Worm (Caenorhabditis elegans) whole organism, L4 larva: ENCODE results near the gene cnd-1.

Experiments
- D1046.2 ChIP-seq: fragments of 200-800 bp; sonication (Bioruptor generic); IDR thresholded peaks from 2 replicates; pipeline ENCODE4 v1.3.6; 2022; ENCODE audit warnings: missing genetic modification characterization, missing compliant biosample characterization
- F10B5.3 ChIP-seq: sonication (generic microtip); optimal IDR thresholded peaks from 2 replicates; lab custom pipeline; 2016; ENCODE audit warnings: mild to moderate bottlenecking, missing genetic modification characterization, missing compliant biosample characterization
- T26A8.4 ChIP-seq: fragments of 200-800 bp; sonication (Bioruptor generic); IDR thresholded peaks from 2 replicates; pipeline ENCODE4 v1.3.6; 2022; ENCODE audit warnings: missing genetic modification characterization, missing compliant biosample characterization
- ZK337.2 ChIP-seq: fragments of 200-800 bp; sonication (Bioruptor generic); IDR thresholded peaks from 2 replicates; pipeline ENCODE4 v1.3.6; 2022; ENCODE audit warnings: missing genetic modification reagents, missing genetic modification characterization, missing compliant biosample characterization
- ces-1 ChIP-seq: fragments of 150-350 bp; sonication (generic microtip); optimal IDR thresholded peaks from 4 replicates; lab custom pipeline; 2014; ENCODE audit warnings: missing biosample characterization, missing genetic modification reagents, missing genetic modification characterization
- daf-12 ChIP-seq: fragments of 150-350 bp; optimal IDR thresholded peaks from 2 replicates; lab custom pipeline; 2014; ENCODE audit warnings: missing biosample characterization, missing genetic modification reagents, missing genetic modification characterization
- daf-16 ChIP-seq, 3 experiments: sonication (generic microtip); optimal IDR thresholded peaks; 2 replicates each; lab custom pipeline; 2016 to 2017; ENCODE audit warnings: missing genetic modification characterization in 3 of 3, missing genetic modification reagents in 3 of 3, mild to moderate bottlenecking in 2 of 3, missing compliant biosample characterization in 2 of 3, missing biosample characterization in 1 of 3, moderate library complexity in 1 of 3
- dmd-6 ChIP-seq: fragments of 200-800 bp; sonication (Bioruptor generic); IDR thresholded peaks from 2 replicates; pipeline ENCODE4 v1.3.6; 2022; ENCODE audit warnings: missing genetic modification reagents, missing genetic modification characterization, missing compliant biosample characterization
- dmd-8 ChIP-seq: fragments of 200-800 bp; sonication (Bioruptor generic); IDR thresholded peaks from 2 replicates; pipeline ENCODE4 v1.3.6; 2022; ENCODE audit warnings: missing genetic modification characterization, missing compliant biosample characterization
- dve-1 ChIP-seq: sonication (generic microtip); optimal IDR thresholded peaks from 2 replicates; lab custom pipeline; 2017; ENCODE audit warnings: antibody characterized with exemption, mild to moderate bottlenecking, missing genetic modification characterization, missing compliant biosample characterization; ENCODE audit not compliant: insufficient read depth
- fkh-10 ChIP-seq: fragments of 150-350 bp; optimal IDR thresholded peaks from 2 replicates; lab custom pipeline; 2014; ENCODE audit warnings: missing biosample characterization, missing genetic modification reagents, missing genetic modification characterization
- hif-1 ChIP-seq, 2 experiments: sonication (generic microtip); optimal IDR thresholded peaks; 2 replicates each; lab custom pipeline; 2016 to 2017; ENCODE audit warnings: missing compliant biosample characterization in 2 of 2, missing genetic modification characterization in 2 of 2, missing genetic modification reagents in 2 of 2, missing genotype in 2 of 2, mild to moderate bottlenecking in 1 of 2
- hlh-11 ChIP-seq: fragments of 200-800 bp; sonication (Bioruptor generic); optimal IDR thresholded peaks from 2 replicates; lab custom pipeline; 2018; ENCODE audit warnings: mild to moderate bottlenecking, missing genetic modification characterization, missing compliant biosample characterization
- hmg-1.1 ChIP-seq: fragments of 200-800 bp; sonication (Bioruptor generic); IDR thresholded peaks from 2 replicates; pipeline ENCODE4 v1.3.6; 2022; ENCODE audit warnings: missing genetic modification reagents, missing genetic modification characterization, missing compliant biosample characterization
- lim-7 ChIP-seq: fragments of 200-800 bp; sonication (Bioruptor generic); IDR thresholded peaks from 2 replicates; pipeline ENCODE4 v1.3.6; 2022; ENCODE audit warnings: missing genetic modification characterization, missing compliant biosample characterization
- lin-13 ChIP-seq: fragments of 150-350 bp; optimal IDR thresholded peaks from 2 replicates; lab custom pipeline; 2014; ENCODE audit warnings: missing biosample characterization, missing genetic modification reagents, missing genetic modification characterization
- lin-29 ChIP-seq: fragments of 200-800 bp; sonication (Bioruptor generic); IDR thresholded peaks from 2 replicates; pipeline ENCODE4 v1.3.6; 2022; ENCODE audit warnings: missing genetic modification reagents, missing genetic modification characterization, missing compliant biosample characterization
- lin-39 ChIP-seq: fragments of 150-350 bp; optimal IDR thresholded peaks from 2 replicates; lab custom pipeline; 2014; ENCODE audit warnings: missing biosample characterization, missing genetic modification reagents, missing genetic modification characterization
- lsy-2 ChIP-seq, 2 experiments: fragments of 150-350 bp in 1 of 2; sonication (generic microtip) in 1 of 2; optimal IDR thresholded peaks; 2 replicates each; lab custom pipeline; 2014 to 2017; ENCODE audit warnings: missing biosample characterization in 2 of 2, missing genetic modification characterization in 2 of 2
- mep-1 ChIP-seq: fragments of 150-350 bp; sonication (generic microtip); optimal IDR thresholded peaks from 3 replicates; lab custom pipeline; 2014; ENCODE audit warnings: missing biosample characterization, missing genetic modification characterization
- mxl-2 ChIP-seq: fragments of 200-800 bp; sonication (Bioruptor generic); conservative IDR thresholded peaks from 2 replicates; pipeline ENCODE4 v1.3.6; 2022; ENCODE audit warnings: missing genetic modification reagents, missing genetic modification characterization, missing compliant biosample characterization
- mxl-3 ChIP-seq: fragments of 200-800 bp; sonication (Bioruptor generic); optimal IDR thresholded peaks from 2 replicates; lab custom pipeline; 2018; ENCODE audit warnings: mild to moderate bottlenecking, missing genetic modification characterization, missing compliant biosample characterization
- nhr-111 ChIP-seq: fragments of 200-800 bp; sonication (Bioruptor generic); optimal IDR thresholded peaks from 2 replicates; lab custom pipeline; 2018; ENCODE audit warnings: mild to moderate bottlenecking, missing genetic modification characterization, missing compliant biosample characterization
- nhr-28 ChIP-seq: fragments of 150-350 bp; optimal IDR thresholded peaks from 2 replicates; lab custom pipeline; 2014; ENCODE audit warnings: missing biosample characterization, missing genetic modification characterization
- nhr-42 ChIP-seq: fragments of 200-800 bp; sonication (Bioruptor generic); IDR thresholded peaks from 2 replicates; pipeline ENCODE4 v1.3.6; 2022; ENCODE audit warnings: missing genetic modification characterization, missing compliant biosample characterization
- nhr-6 ChIP-seq: fragments of 150-350 bp; optimal IDR thresholded peaks from 2 replicates; lab custom pipeline; 2014; ENCODE audit warnings: missing biosample characterization, missing genetic modification characterization
- php-3 ChIP-seq: fragments of 200-800 bp; sonication (Bioruptor generic); IDR thresholded peaks from 2 replicates; pipeline ENCODE4 v1.3.6; 2022; ENCODE audit warnings: missing genetic modification reagents, missing genetic modification characterization, missing compliant biosample characterization
- pqm-1 ChIP-seq: sonication (generic microtip); optimal IDR thresholded peaks from 2 replicates; lab custom pipeline; 2017; ENCODE audit warnings: missing biosample characterization, missing genetic modification characterization
- set-16 ChIP-seq: fragments of 200-800 bp; sonication (Bioruptor generic); IDR thresholded peaks from 2 replicates; pipeline ENCODE4 v1.3.6; 2022; ENCODE audit warnings: missing genetic modification reagents, missing genetic modification characterization, missing compliant biosample characterization
- snpc-1.2 ChIP-seq: fragments of 200-800 bp; sonication (Bioruptor generic); IDR thresholded peaks from 2 replicates; pipeline ENCODE4 v1.3.6; 2022; ENCODE audit warnings: missing genetic modification reagents, missing genetic modification characterization, missing compliant biosample characterization
- tag-97 ChIP-seq: fragments of 200-800 bp; sonication (Bioruptor generic); IDR thresholded peaks from 2 replicates; pipeline ENCODE4 v1.3.6; 2022; ENCODE audit warnings: missing genetic modification characterization, missing compliant biosample characterization
- tra-1 ChIP-seq: fragments of 200-800 bp; sonication (Bioruptor generic); IDR thresholded peaks from 2 replicates; pipeline ENCODE4 v1.3.6; 2022; ENCODE audit warnings: missing genetic modification reagents, missing genetic modification characterization, missing compliant biosample characterization
- unc-62 ChIP-seq, 3 experiments: fragments of 150-350 bp in 1 of 3; sonication (generic microtip); optimal IDR thresholded peaks in 2 of 3; peaks in 1 of 3; 1 replicate in 1 of 3; 2 replicates in 2 of 3; lab custom pipeline; 2014 to 2017; ENCODE audit warnings: missing biosample characterization in 3 of 3, missing genetic modification characterization in 3 of 3, missing genetic modification reagents in 3 of 3, missing genotype in 1 of 3
- zfp-3 ChIP-seq: fragments of 200-800 bp; sonication (Bioruptor generic); conservative IDR thresholded peaks from 2 replicates; pipeline ENCODE4 v1.3.6; 2022; ENCODE audit warnings: missing genetic modification reagents, missing genetic modification characterization, missing compliant biosample characterization
- zip-2 ChIP-seq: fragments of 150-350 bp; optimal IDR thresholded peaks from 2 replicates; lab custom pipeline; 2014; ENCODE audit warnings: missing biosample characterization, missing genetic modification characterization
- ztf-7 ChIP-seq: fragments of 150-350 bp; optimal IDR thresholded peaks from 2 replicates; lab custom pipeline; 2014; ENCODE audit warnings: missing biosample characterization, missing genetic modification characterization

Gene cnd-1

ce11 chrIII:5248706-5249105 lies 4.3 kb upstream of the cnd-1 start:
- TF ChIP-seq unc-62 (GFP tag; optimal IDR thresholded peaks at IDR 0.05 in 1 of 2; lab: Kevin White, UChicago) (peak in 1 of 2 experiments; percentile 8), unc-62 (tag; optimal IDR thresholded peaks at IDR 0.05; lab: Kevin White, UChicago) (no peak), fkh-10 (GFP tag; lab: Kevin White, UChicago) (no peak)

DNA sequence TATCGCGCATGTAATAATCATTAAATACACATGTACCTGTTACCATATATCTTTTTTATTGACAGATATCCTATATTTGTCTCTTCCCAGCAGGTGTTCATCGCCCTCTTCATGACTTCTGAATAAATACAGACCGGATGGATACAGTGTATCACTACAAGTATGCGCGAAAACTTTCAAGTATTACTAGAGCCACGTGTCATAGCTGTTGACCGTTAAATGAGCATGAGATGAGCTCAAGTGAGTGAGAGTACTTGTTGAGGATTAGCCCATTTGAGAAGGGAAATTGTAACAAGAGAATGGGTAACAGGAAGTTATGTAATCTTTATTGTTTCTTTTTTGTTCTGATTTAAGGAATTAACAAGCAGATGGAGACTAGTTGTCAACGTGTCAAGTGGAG lies 628 bp upstream of the cnd-1 start:
- TF ChIP-seq lim-7 (GFP tag; lab: Robert Waterston, UW) (no peak), nhr-111 (no peak), lin-13 (no peak), daf-12 (tag; lab: Kevin White, UChicago) (no peak), F10B5.3 (tag; lab: Kevin White, UChicago) (no peak), pqm-1 (tag; lab: Kevin White, UChicago) (no peak), T26A8.4 (GFP tag; lab: Robert Waterston, UW) (no peak)

- TF ChIP-seq hlh-11 (tag; lab: Kevin White, UChicago) = no peak
- no peak for TF ChIP-seq nhr-111
- TF ChIP-seq lin-13 = no peak
- TF ChIP-seq pqm-1 (tag; lab: Kevin White, UChicago) = no peak
- TF ChIP-seq set-16 (GFP tag; lab: Robert Waterston, UW) = no peak
- no peak for TF ChIP-seq mxl-2
- no peak for TF ChIP-seq D1046.2 (GFP tag; lab: Robert Waterston, UW)
- TF ChIP-seq hmg-1.1 (GFP tag; lab: Robert Waterston, UW) = no peak
- TF ChIP-seq lin-39 (tag; lab: Kevin White, UChicago) = no peak
- no peak for TF ChIP-seq snpc-1.2
- TF ChIP-seq ces-1 (GFP tag; lab: Kevin White, UChicago) = no peak
- no peak for TF ChIP-seq mxl-3 (GFP tag; lab: Kevin White, UChicago)
- TF ChIP-seq mep-1 (tag; lab: Kevin White, UChicago) = no peak
- no peak for TF ChIP-seq lsy-2 (tag; optimal IDR thresholded peaks at IDR 0.05; lab: Kevin White, UChicago)
- no peak for TF ChIP-seq nhr-42 (GFP tag; lab: Robert Waterston, UW)
- TF ChIP-seq hif-1 (tag; optimal IDR thresholded peaks at IDR 0.05; lab: Kevin White, UChicago) = no peak
These were observed 2.6 kb downstream of the cnd-1 start for ce11 chrIII:5241854-5242253.

DNA sequence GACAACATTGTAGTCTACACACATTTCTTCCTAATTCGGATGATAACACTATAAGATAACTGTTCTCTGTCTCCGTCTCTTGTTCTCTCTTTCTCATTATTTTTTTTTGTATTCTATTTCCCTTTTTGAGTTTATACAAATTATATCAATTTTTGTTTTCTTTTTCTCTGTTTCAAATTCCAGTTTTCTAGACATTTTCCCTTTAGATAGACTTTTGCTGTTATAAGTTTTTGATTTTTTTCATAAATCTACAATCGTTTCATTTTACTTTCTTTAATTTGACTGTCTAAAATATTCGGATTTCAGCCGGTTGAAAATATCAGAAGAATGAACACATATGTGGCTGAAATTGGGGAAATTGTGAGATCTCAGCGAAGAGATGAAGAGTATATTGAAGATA lies 8.3 kb downstream of the cnd-1 start, which contains the start of gene prx-10:
TSS of gene prx-10 (plus strand) at position 301 of the 400 bp plus-strand sequence.
- TF ChIP-seq T26A8.4 (GFP tag; lab: Robert Waterston, UW) (no peak), lin-29 (GFP tag; lab: Robert Waterston, UW) (no peak), set-16 (GFP tag; lab: Robert Waterston, UW) (no peak), php-3 (no peak), pqm-1 (tag; lab: Kevin White, UChicago) (no peak), tag-97 (no peak), nhr-28 (tag; lab: Kevin White, UChicago) (peak; percentile 79)

- no peak for TF ChIP-seq dmd-8 (GFP tag; lab: Robert Waterston, UW)
- no peak for TF ChIP-seq dve-1 (tag; lab: Kevin White, UChicago)
- no peak for TF ChIP-seq nhr-6 (tag; lab: Kevin White, UChicago)
- TF ChIP-seq nhr-111 = no peak
- no peak for TF ChIP-seq zip-2
- TF ChIP-seq daf-16 (GFP tag; optimal IDR thresholded peaks at IDR 0.05; lab: Kevin White, UChicago) = no peak
- no peak for TF ChIP-seq daf-16 (tag; optimal IDR thresholded peaks at IDR 0.05; lab: Kevin White, UChicago)
- no peak for TF ChIP-seq zfp-3 (GFP tag; lab: Robert Waterston, UW)
- no peak for TF ChIP-seq nhr-28 (tag; lab: Kevin White, UChicago)
- no peak for TF ChIP-seq tra-1
- no peak for TF ChIP-seq ZK337.2 (GFP tag; lab: Robert Waterston, UW)
- TF ChIP-seq ztf-7 (tag; lab: Kevin White, UChicago) = no peak
- no peak for TF ChIP-seq dmd-6
- TF ChIP-seq, all 104 proteins: peak for 0
These were observed 10.1 kb downstream of the cnd-1 start, which contains the start of gene mrps-26 for ce11 chrIII:5234312-5234711. Gene mrps-26 (plus strand): TSS chrIII:5234612.
